Worm (Caenorhabditis elegans) whole organism, young adult: ENCODE data around the gene T24F1.7.

ENCODE experiments used
- F37B4.10 ChIP-seq: fragments of 200-800 bp; sonication (Bioruptor generic); IDR thresholded peaks from 2 replicates; pipeline ENCODE4 v1.3.6; 2022; ENCODE audit warnings: missing genetic modification characterization, missing compliant biosample characterization
- F57C9.4 ChIP-seq: sonication (generic microtip); optimal IDR thresholded peaks from 2 replicates; lab custom pipeline; 2017; ENCODE audit warnings: mild to moderate bottlenecking, missing genetic modification characterization, missing compliant biosample characterization
- K11D2.4 ChIP-seq: fragments of 200-800 bp; sonication (Bioruptor generic); IDR thresholded peaks from 2 replicates; pipeline ENCODE4 v1.3.6; 2022; ENCODE audit warnings: missing genetic modification reagents, missing genetic modification characterization, missing compliant biosample characterization
- T26A5.8 ChIP-seq: sonication (generic microtip); optimal IDR thresholded peaks from 2 replicates; lab custom pipeline; 2016; ENCODE audit warnings: missing genetic modification characterization, missing compliant biosample characterization
- aptf-2 ChIP-seq: fragments of 200-800 bp; sonication (Bioruptor generic); conservative IDR thresholded peaks from 2 replicates; pipeline ENCODE4 v1.3.6; 2022; ENCODE audit warnings: missing genetic modification reagents, missing genetic modification characterization, missing compliant biosample characterization
- ceh-40 ChIP-seq: fragments of 200-800 bp; sonication (Bioruptor generic); IDR thresholded peaks from 2 replicates; pipeline ENCODE4 v1.3.6; 2022; ENCODE audit warnings: missing genetic modification characterization, missing compliant biosample characterization
- die-1 ChIP-seq: sonication (generic microtip); optimal IDR thresholded peaks from 2 replicates; lab custom pipeline; 2016; ENCODE audit warnings: missing genotype, mild to moderate bottlenecking, missing genetic modification characterization, missing compliant biosample characterization
- dox-1 ChIP-seq: fragments of 200-800 bp; sonication (Bioruptor generic); IDR thresholded peaks from 2 replicates; pipeline ENCODE4 v1.3.6; 2022; ENCODE audit warnings: missing genetic modification reagents, missing genetic modification characterization, missing compliant biosample characterization
- hlh-26 ChIP-seq: fragments of 200-800 bp; sonication (Bioruptor generic); conservative IDR thresholded peaks from 2 replicates; pipeline ENCODE4 v1.3.6; 2022; ENCODE audit warnings: missing genetic modification reagents, missing genetic modification characterization, missing compliant biosample characterization
- lag-1 ChIP-seq: fragments of 200-800 bp; sonication (Bioruptor generic); IDR thresholded peaks from 2 replicates; pipeline ENCODE4 v1.3.6; 2022; ENCODE audit warnings: missing genetic modification reagents, missing genetic modification characterization, missing compliant biosample characterization
- nfya-1 ChIP-seq: sonication (generic microtip); optimal IDR thresholded peaks from 2 replicates; lab custom pipeline; 2017; ENCODE audit warnings: antibody characterized with exemption, missing compliant biosample characterization, missing genetic modification characterization, borderline replicate concordance; ENCODE audit not compliant: insufficient read depth
- nhr-179 ChIP-seq: sonication (generic microtip); optimal IDR thresholded peaks from 2 replicates; lab custom pipeline; 2016; ENCODE audit warnings: mild to moderate bottlenecking, missing genetic modification characterization, missing compliant biosample characterization
- unc-130 ChIP-seq: sonication (generic microtip); optimal IDR thresholded peaks from 2 replicates; lab custom pipeline; 2016; ENCODE audit warnings: missing genetic modification reagents, missing genetic modification characterization, missing compliant biosample characterization
- ztf-28 ChIP-seq: fragments of 200-800 bp; sonication (Bioruptor generic); IDR thresholded peaks from 2 replicates; pipeline ENCODE4 v1.3.6; 2022; ENCODE audit warnings: missing genetic modification reagents, missing genetic modification characterization, missing compliant biosample characterization

- TF ChIP-seq nfya-1 (tag; lab: Kevin White, UChicago) (no peak), ztf-28 (no peak), unc-130 (GFP tag; lab: Kevin White, UChicago) (no peak), hlh-26 (GFP tag; lab: Robert Waterston, UW) (no peak), dox-1 (GFP tag; lab: Robert Waterston, UW) (peak; percentile 77), F37B4.10 (GFP tag; lab: Robert Waterston, UW) (no peak), nhr-179 (tag; lab: Kevin White, UChicago) (no peak), aptf-2 (no peak), lag-1 (no peak), F57C9.4 (tag; lab: Kevin White, UChicago) (no peak), T26A5.8 (tag; lab: Kevin White, UChicago) (no peak), ceh-40 (no peak), die-1 (tag; lab: Kevin White, UChicago) (no peak), K11D2.4 (GFP tag; lab: Robert Waterston, UW) (0 out of 2 replicates have a peak, but pooled peaks have one; percentile 28)
Measured at ce11 chrII:11297217-11297738, 15.0 kb upstream of the T24F1.7 start, which contains the start of gene saps-1.
